Worm (Caenorhabditis elegans) whole organism, L4 larva: ENCODE results near the gene ndx-9.

Experiments used
- ZK337.2 ChIP-seq: fragments of 200-800 bp; sonication (Bioruptor generic); IDR thresholded peaks from 2 replicates; pipeline ENCODE4 v1.3.6; 2022; ENCODE audit warnings: missing genetic modification reagents, missing genetic modification characterization, missing compliant biosample characterization
- aly-2 ChIP-seq: sonication (generic microtip); optimal IDR thresholded peaks from 2 replicates; lab custom pipeline; 2018; ENCODE audit warnings: missing biosample characterization, missing genetic modification characterization
- ceh-82 ChIP-seq: sonication (generic microtip); optimal IDR thresholded peaks from 2 replicates; lab custom pipeline; 2017; ENCODE audit warnings: missing biosample characterization, missing genetic modification characterization
- daf-12 ChIP-seq: fragments of 150-350 bp; optimal IDR thresholded peaks from 2 replicates; lab custom pipeline; 2014; ENCODE audit warnings: missing biosample characterization, missing genetic modification reagents, missing genetic modification characterization
- egl-27 ChIP-seq: sonication (generic microtip); optimal IDR thresholded peaks from 3 replicates; lab custom pipeline; 2017; ENCODE audit warnings: missing biosample characterization, missing genetic modification reagents, missing genetic modification characterization
- fkh-10 ChIP-seq: fragments of 150-350 bp; optimal IDR thresholded peaks from 2 replicates; lab custom pipeline; 2014; ENCODE audit warnings: missing biosample characterization, missing genetic modification reagents, missing genetic modification characterization
- lin-13 ChIP-seq: fragments of 150-350 bp; optimal IDR thresholded peaks from 2 replicates; lab custom pipeline; 2014; ENCODE audit warnings: missing biosample characterization, missing genetic modification reagents, missing genetic modification characterization
- lin-38 ChIP-seq: fragments of 200-800 bp; sonication (Bioruptor generic); IDR thresholded peaks from 2 replicates; pipeline ENCODE4 v1.3.6; 2022; ENCODE audit warnings: missing genetic modification reagents, missing genetic modification characterization, missing compliant biosample characterization
- mdl-1 ChIP-seq, 2 experiments: fragments of 150-350 bp in 1 of 2; sonication (generic microtip) in 1 of 2; optimal IDR thresholded peaks; 2 replicates each; lab custom pipeline; 2014 to 2017; ENCODE audit warnings: missing biosample characterization in 2 of 2, missing genetic modification characterization in 2 of 2
- nhr-28 ChIP-seq: fragments of 150-350 bp; optimal IDR thresholded peaks from 2 replicates; lab custom pipeline; 2014; ENCODE audit warnings: missing biosample characterization, missing genetic modification characterization
- nhr-76 ChIP-seq: fragments of 150-350 bp; optimal IDR thresholded peaks from 2 replicates; lab custom pipeline; 2014; ENCODE audit warnings: missing biosample characterization, missing genetic modification characterization
- unc-62 ChIP-seq, 3 experiments: fragments of 150-350 bp in 1 of 3; sonication (generic microtip); optimal IDR thresholded peaks in 2 of 3; peaks in 1 of 3; 1 replicate in 1 of 3; 2 replicates in 2 of 3; lab custom pipeline; 2014 to 2017; ENCODE audit warnings: missing biosample characterization in 3 of 3, missing genetic modification characterization in 3 of 3, missing genetic modification reagents in 3 of 3, missing genotype in 1 of 3
- ztf-11 ChIP-seq: fragments of 150-350 bp; optimal IDR thresholded peaks from 2 replicates; lab custom pipeline; 2014; ENCODE audit warnings: missing biosample characterization, missing genetic modification characterization

- TF ChIP-seq lin-38, result no peak
- no peak for TF ChIP-seq mdl-1 (tag; optimal IDR thresholded peaks at IDR 0.05; lab: Kevin White, UChicago)
- no peak for TF ChIP-seq ztf-11 (tag; lab: Kevin White, UChicago)
- TF ChIP-seq egl-27 (tag; lab: Kevin White, UChicago), result no peak
- TF ChIP-seq daf-12 (tag; lab: Kevin White, UChicago), result no peak
- TF ChIP-seq aly-2, result no peak
- no peak for TF ChIP-seq fkh-10 (GFP tag; lab: Kevin White, UChicago)
- no peak for TF ChIP-seq ZK337.2
- TF ChIP-seq lin-13, result no peak
- no peak for TF ChIP-seq nhr-76 (tag; lab: Kevin White, UChicago)
- TF ChIP-seq nhr-28, result no peak
- TF ChIP-seq unc-62 (GFP tag; optimal IDR thresholded peaks at IDR 0.05 in 1 of 2; lab: Kevin White, UChicago), result peak in 1 of 2 experiments; percentile 91
- TF ChIP-seq unc-62 (tag; optimal IDR thresholded peaks at IDR 0.05; lab: Kevin White, UChicago), result no peak
- TF ChIP-seq ceh-82 (tag; lab: Kevin White, UChicago), result no peak
These were observed 40.1 kb upstream of the ndx-9 start for ce11 chrIV:11051963-11052362.
